Worm (Caenorhabditis elegans) whole organism, mixed stage, embryonic: Measurements from ENCODE around the gene ent-5.

ENCODE experiments used
- M03D4.4 ChIP-seq: sonication (generic microtip); optimal IDR thresholded peaks from 2 replicates; lab custom pipeline; 2017; ENCODE audit warnings: mild to moderate bottlenecking, missing genetic modification characterization, missing compliant biosample characterization
- bed-3 ChIP-seq: fragments of 200-800 bp; sonication (Bioruptor generic); optimal IDR thresholded peaks from 3 replicates; lab custom pipeline; 2018; ENCODE audit warnings: mild to moderate bottlenecking, missing genetic modification characterization, moderate library complexity, missing compliant biosample characterization
- blmp-1 ChIP-seq: fragments of 150-350 bp; optimal IDR thresholded peaks from 2 replicates; lab custom pipeline; 2014; ENCODE audit warnings: missing biosample characterization, missing genetic modification characterization
- ceh-39 ChIP-seq: fragments of 150-350 bp; optimal IDR thresholded peaks from 2 replicates; lab custom pipeline; 2014; ENCODE audit warnings: missing biosample characterization, missing genetic modification characterization
- ceh-43 ChIP-seq: fragments of 200-800 bp; sonication (Bioruptor generic); optimal IDR thresholded peaks from 2 replicates; lab custom pipeline; 2018; ENCODE audit warnings: mild to moderate bottlenecking, missing genetic modification characterization, moderate library complexity, missing compliant biosample characterization
- ceh-83 ChIP-seq: fragments of 200-800 bp; sonication (Bioruptor generic); optimal IDR thresholded peaks from 2 replicates; lab custom pipeline; 2018; ENCODE audit warnings: mild to moderate bottlenecking, missing genetic modification characterization, missing compliant biosample characterization
- ces-1 ChIP-seq: fragments of 150-350 bp; optimal IDR thresholded peaks from 2 replicates; lab custom pipeline; 2014; ENCODE audit warnings: missing biosample characterization, missing genetic modification reagents, missing genetic modification characterization
- cnd-1 ChIP-seq: fragments of 200-800 bp; sonication (Bioruptor generic); optimal IDR thresholded peaks from 2 replicates; lab custom pipeline; 2018; ENCODE audit warnings: mild to moderate bottlenecking, missing genetic modification characterization, missing compliant biosample characterization
- drap-1 ChIP-seq: fragments of 200-800 bp; sonication (Bioruptor generic); optimal IDR thresholded peaks from 3 replicates; lab custom pipeline; 2018; ENCODE audit warnings: mild to moderate bottlenecking, missing genetic modification characterization, missing compliant biosample characterization
- elt-1 ChIP-seq: sonication (generic microtip); optimal IDR thresholded peaks from 2 replicates; lab custom pipeline; 2017; ENCODE audit warnings: missing genetic modification characterization, mild to moderate bottlenecking, missing compliant biosample characterization, antibody characterized with exemption, moderate library complexity, borderline replicate concordance; ENCODE audit not compliant: insufficient read depth
- elt-3 ChIP-seq: fragments of 150-350 bp; optimal IDR thresholded peaks from 2 replicates; lab custom pipeline; 2014; ENCODE audit warnings: missing biosample characterization, missing genetic modification characterization
- flh-1 ChIP-seq: fragments of 200-800 bp; sonication (Bioruptor generic); optimal IDR thresholded peaks from 2 replicates; lab custom pipeline; 2018; ENCODE audit warnings: mild to moderate bottlenecking, missing genetic modification characterization, moderate library complexity, missing compliant biosample characterization
- ham-2 ChIP-seq: fragments of 200-800 bp; sonication (Bioruptor generic); optimal IDR thresholded peaks from 2 replicates; lab custom pipeline; 2018; ENCODE audit warnings: mild to moderate bottlenecking, missing genetic modification characterization, missing compliant biosample characterization
- hlh-1 ChIP-seq: fragments of 150-350 bp; optimal IDR thresholded peaks from 2 replicates; lab custom pipeline; 2014; ENCODE audit warnings: missing biosample characterization, missing genetic modification reagents, missing genetic modification characterization
- lin-13 ChIP-seq: fragments of 150-350 bp; optimal IDR thresholded peaks from 2 replicates; lab custom pipeline; 2014; ENCODE audit warnings: missing biosample characterization, missing genetic modification characterization
- lin-32 ChIP-seq: fragments of 200-800 bp; sonication (Bioruptor generic); optimal IDR thresholded peaks from 2 replicates; lab custom pipeline; 2018; ENCODE audit warnings: mild to moderate bottlenecking, missing genetic modification characterization, missing compliant biosample characterization
- lsy-2 ChIP-seq: fragments of 150-350 bp; optimal IDR thresholded peaks from 2 replicates; lab custom pipeline; 2014; ENCODE audit warnings: missing biosample characterization, missing genetic modification characterization
- mab-5 ChIP-seq: fragments of 150-350 bp; optimal IDR thresholded peaks from 2 replicates; lab custom pipeline; 2014; ENCODE audit warnings: missing biosample characterization, missing genetic modification characterization
- mep-1 ChIP-seq: fragments of 150-350 bp; optimal IDR thresholded peaks from 2 replicates; lab custom pipeline; 2017; ENCODE audit warnings: missing biosample characterization, missing genetic modification reagents, missing genetic modification characterization, inconsistent platforms
- mls-2 ChIP-seq: sonication (generic microtip); optimal IDR thresholded peaks from 2 replicates; lab custom pipeline; 2016; ENCODE audit warnings: mild to moderate bottlenecking, missing genetic modification characterization, moderate library complexity, missing compliant biosample characterization
- nhr-12 ChIP-seq: fragments of 150-350 bp; optimal IDR thresholded peaks from 2 replicates; lab custom pipeline; 2014; ENCODE audit warnings: missing biosample characterization, missing genetic modification characterization
- nhr-2 ChIP-seq: fragments of 150-350 bp; optimal IDR thresholded peaks from 2 replicates; lab custom pipeline; 2014; ENCODE audit warnings: missing biosample characterization, missing genetic modification characterization
- nhr-237 ChIP-seq: fragments of 150-350 bp; optimal IDR thresholded peaks from 2 replicates; lab custom pipeline; 2014; ENCODE audit warnings: missing biosample characterization, missing genetic modification characterization
- nhr-28 ChIP-seq: fragments of 150-350 bp; optimal IDR thresholded peaks from 2 replicates; lab custom pipeline; 2014; ENCODE audit warnings: missing biosample characterization, missing genetic modification characterization
- nhr-76 ChIP-seq: sonication (generic microtip); optimal IDR thresholded peaks from 2 replicates; lab custom pipeline; 2017; ENCODE audit warnings: missing biosample characterization, missing genetic modification characterization
- pha-4 ChIP-seq: fragments of 150-350 bp; optimal IDR thresholded peaks from 2 replicates; lab custom pipeline; 2018; ENCODE audit warnings: missing biosample characterization, missing genetic modification reagents, missing genetic modification characterization
- sem-2 ChIP-seq: fragments of 200-800 bp; sonication (Bioruptor generic); optimal IDR thresholded peaks from 2 replicates; lab custom pipeline; 2018; ENCODE audit warnings: mild to moderate bottlenecking, missing genetic modification characterization, missing compliant biosample characterization
- snpc-4 ChIP-seq: fragments of 150-350 bp; optimal IDR thresholded peaks from 2 replicates; lab custom pipeline; 2014; ENCODE audit warnings: missing biosample characterization, missing genetic modification characterization
- sptf-1 ChIP-seq: sonication (generic microtip); optimal IDR thresholded peaks from 2 replicates; lab custom pipeline; 2017; ENCODE audit warnings: mild to moderate bottlenecking, missing genetic modification characterization, moderate library complexity, missing compliant biosample characterization
- tbx-8 ChIP-seq: fragments of 200-800 bp; sonication (Bioruptor generic); optimal IDR thresholded peaks from 2 replicates; lab custom pipeline; 2018; ENCODE audit warnings: mild to moderate bottlenecking, missing genetic modification characterization, moderate library complexity, missing compliant biosample characterization
- unc-120 ChIP-seq: sonication (generic microtip); optimal IDR thresholded peaks from 2 replicates; lab custom pipeline; 2017; ENCODE audit warnings: missing genetic modification characterization, missing compliant biosample characterization; ENCODE audit not compliant: poor library complexity, severe bottlenecking
- unc-39 ChIP-seq: fragments of 150-350 bp; optimal IDR thresholded peaks from 2 replicates; lab custom pipeline; 2014; ENCODE audit warnings: missing biosample characterization, missing genetic modification characterization
- unc-62 ChIP-seq: fragments of 150-350 bp; optimal IDR thresholded peaks from 2 replicates; lab custom pipeline; 2014; ENCODE audit warnings: missing biosample characterization, missing genetic modification reagents, missing genetic modification characterization
- zip-8 ChIP-seq: fragments of 150-350 bp; optimal IDR thresholded peaks from 2 replicates; lab custom pipeline; 2014; ENCODE audit warnings: missing biosample characterization, missing genetic modification characterization
- ztf-11 ChIP-seq: fragments of 150-350 bp; optimal IDR thresholded peaks from 2 replicates; lab custom pipeline; 2014; ENCODE audit warnings: missing biosample characterization, missing genetic modification characterization

ent-5 gene

ce11 chrX:4635643-4636042 lies 13.4 kb downstream of the ent-5 start:
- no peak for TF ChIP-seq nhr-12
- no peak for TF ChIP-seq nhr-28 (tag; lab: Kevin White, UChicago)
- peak; percentile 43 for TF ChIP-seq sptf-1 (tag; lab: Kevin White, UChicago)
- no peak for TF ChIP-seq zip-8 (tag; lab: Kevin White, UChicago)
- no peak for TF ChIP-seq blmp-1 (tag; lab: Kevin White, UChicago)
- TF ChIP-seq nhr-2 (tag; lab: Kevin White, UChicago), result no peak
- no peak for TF ChIP-seq snpc-4 (tag; lab: Kevin White, UChicago)
- TF ChIP-seq drap-1, result no peak
- TF ChIP-seq ztf-11 (tag; lab: Kevin White, UChicago), result no peak
- TF ChIP-seq unc-62 (GFP tag; lab: Kevin White, UChicago), result peak; percentile 60
- TF ChIP-seq ham-2 (GFP tag; lab: Kevin White, UChicago), result no peak
- TF ChIP-seq sem-2 (GFP tag; lab: Kevin White, UChicago), result no peak
- no peak for TF ChIP-seq ceh-39 (tag; lab: Kevin White, UChicago)
- TF ChIP-seq unc-39 (tag; lab: Kevin White, UChicago), result no peak
- TF ChIP-seq M03D4.4 (tag; lab: Kevin White, UChicago), result no peak
- TF ChIP-seq mls-2 (tag; lab: Kevin White, UChicago), result peak; percentile 37
- TF ChIP-seq lsy-2, result peak; percentile 53
- TF ChIP-seq lin-13 (tag; lab: Kevin White, UChicago), result no peak
- TF ChIP-seq elt-3 (tag; lab: Kevin White, UChicago), result peak; percentile 14
- no peak for TF ChIP-seq nhr-76 (tag; lab: Kevin White, UChicago)
- TF ChIP-seq hlh-1, result no peak
- no peak for TF ChIP-seq flh-1 (GFP tag; lab: Kevin White, UChicago)
- peak; percentile 37 for TF ChIP-seq mep-1 (tag; lab: Kevin White, UChicago)
- no peak for TF ChIP-seq mab-5 (tag; lab: Kevin White, UChicago)
- no peak for TF ChIP-seq nhr-237 (tag; lab: Kevin White, UChicago)
- peak; percentile 1 for TF ChIP-seq cnd-1 (tag; lab: Kevin White, UChicago)
- TF ChIP-seq elt-1 (tag; lab: Kevin White, UChicago), result no peak
- no peak for TF ChIP-seq ceh-43 (GFP tag; lab: Kevin White, UChicago)
- peak; percentile 44 for TF ChIP-seq unc-120
- no peak for TF ChIP-seq bed-3 (GFP tag; lab: Kevin White, UChicago)
- no peak for TF ChIP-seq ceh-83 (GFP tag; lab: Kevin White, UChicago)
- TF ChIP-seq ces-1 (GFP tag; lab: Kevin White, UChicago), result peak; percentile 58
- TF ChIP-seq tbx-8, result no peak
- no peak for TF ChIP-seq lin-32 (GFP tag; lab: Kevin White, UChicago)
- TF ChIP-seq pha-4 (tag; lab: Kevin White, UChicago), result peak; percentile 73

- TF ChIP-seq sptf-1 (tag; lab: Kevin White, UChicago), result no peak
- no peak for TF ChIP-seq zip-8 (tag; lab: Kevin White, UChicago)
- TF ChIP-seq snpc-4 (tag; lab: Kevin White, UChicago), result no peak
- TF ChIP-seq mep-1 (tag; lab: Kevin White, UChicago), result no peak
- TF ChIP-seq lin-13 (tag; lab: Kevin White, UChicago), result no peak
Observed at ce11 chrX:4632088-4632487, 16.9 kb downstream of the ent-5 start, which contains the start of gene slcr-46.1. Gene slcr-46.1 (plus strand): TSS chrX:4632361.

DNA sequence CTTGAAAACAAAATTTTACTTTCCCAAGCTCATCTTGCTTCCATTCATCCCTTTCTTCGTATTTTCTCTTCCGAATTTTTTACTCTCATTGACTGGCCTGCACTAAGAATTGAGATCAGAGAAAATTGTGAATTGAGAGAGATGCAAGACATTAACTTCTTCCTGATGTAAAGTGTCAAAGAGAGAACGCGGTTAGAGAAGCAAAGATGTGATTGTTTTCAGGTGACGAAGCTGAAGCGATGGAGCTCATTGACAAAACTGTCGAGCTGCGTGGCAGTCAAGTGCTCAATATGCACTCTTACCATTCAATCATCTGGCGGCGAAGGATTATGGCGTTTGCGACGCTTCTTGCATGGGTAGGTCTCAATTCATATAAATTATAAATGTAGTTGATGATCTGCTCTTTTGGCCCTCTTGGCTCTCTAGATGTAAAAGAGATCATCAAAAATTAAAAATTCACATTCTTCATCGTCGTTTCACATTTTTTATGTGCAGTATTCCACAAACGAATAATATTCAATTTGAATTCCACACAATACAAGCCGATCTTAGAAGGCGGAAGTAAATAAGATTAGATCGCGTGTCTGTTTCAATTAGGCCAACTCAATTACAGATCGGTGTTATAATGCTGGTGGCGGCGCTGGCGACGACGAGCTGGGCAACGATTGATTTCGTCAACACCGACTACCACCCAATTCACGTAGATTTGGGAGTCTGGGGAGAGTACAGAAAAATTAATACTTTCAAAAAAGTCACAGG lies 20.0 kb downstream of the ent-5 start:
- TF ChIP-seq ces-1 (GFP tag; lab: Kevin White, UChicago) (peak; percentile 94), sem-2 (GFP tag; lab: Kevin White, UChicago) (no peak), nhr-28 (tag; lab: Kevin White, UChicago) (no peak), zip-8 (tag; lab: Kevin White, UChicago) (no peak), unc-62 (GFP tag; lab: Kevin White, UChicago) (peak; percentile 45), ceh-39 (tag; lab: Kevin White, UChicago) (no peak), snpc-4 (tag; lab: Kevin White, UChicago) (no peak), drap-1 (no peak), bed-3 (GFP tag; lab: Kevin White, UChicago) (no peak), hlh-1 (peak; percentile 38), blmp-1 (tag; lab: Kevin White, UChicago) (no peak), sptf-1 (tag; lab: Kevin White, UChicago) (no peak)
